Fruit fly (Drosophila melanogaster) whole organism, prepupa: ENCODE results near the gene CG5535.
"Not testable (repeated sequence)": the region's sequence is repeated elsewhere in the genome, so short reads cannot be mapped to it uniquely, and the experiment has no call there.

Source experiments
- CG15336 ChIP-seq: fragments of 200-800 bp; sonication (Bioruptor generic); IDR thresholded peaks from 2 replicates; pipeline ENCODE4 v1.3.6; 2022; ENCODE audit warnings: missing biosample characterization, missing genetic modification characterization
- Hr4 ChIP-seq: fragments of 200-800 bp; sonication (Bioruptor generic); optimal IDR thresholded peaks from 3 replicates; lab custom pipeline; 2016; ENCODE audit warnings: missing biosample characterization, missing genetic modification characterization
- salr ChIP-seq, 2 experiments: fragments of 200-800 bp; sonication (Bioruptor generic); optimal IDR thresholded peaks; 3 replicates each; lab custom pipeline; 2016 to 2018; ENCODE audit warnings: missing biosample characterization in 2 of 2, missing genetic modification characterization in 2 of 2, mild to moderate bottlenecking in 1 of 2
- ss ChIP-seq, 2 experiments: fragments of 200-800 bp; sonication (Bioruptor generic); optimal IDR thresholded peaks; 2 replicates in 1 of 2; 3 replicates in 1 of 2; lab custom pipeline; 2017 to 2018; ENCODE audit warnings: mild to moderate bottlenecking in 2 of 2, missing biosample characterization in 2 of 2, missing genetic modification characterization in 2 of 2, moderate library complexity in 1 of 2

DNA sequence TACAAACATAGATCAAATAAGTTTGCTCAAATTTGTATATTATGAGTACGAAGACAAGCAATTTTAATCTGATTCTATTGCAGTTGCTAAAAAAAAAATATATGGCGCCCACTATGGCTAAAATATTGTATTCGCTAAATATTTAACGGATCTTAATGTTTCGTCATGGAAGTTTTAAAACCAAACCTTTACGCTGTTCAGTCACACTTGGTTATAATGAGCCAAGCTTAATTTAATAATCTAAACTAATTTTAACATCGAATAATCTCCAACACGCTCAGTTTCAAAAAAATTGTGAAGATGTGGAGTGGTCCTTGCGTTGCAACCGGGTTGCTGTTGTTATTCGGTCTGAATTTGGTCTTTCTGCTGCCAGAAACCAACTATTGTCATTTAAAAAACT lies 1.6 kb upstream of the CG5535 start, which contains the start of gene CG34002:
- not testable (repeated sequence) for TF ChIP-seq CG15336; salr (GFP tag; optimal IDR thresholded peaks at IDR 0.05; lab: Kevin White, UChicago); Hr4 (GFP tag; lab: Kevin White, UChicago); ss (GFP tag; optimal IDR thresholded peaks at IDR 0.05; lab: Kevin White, UChicago)
